Worm (Caenorhabditis elegans) whole organism, early embryonic: ENCODE measurements around the gene comt-1.

Source experiments
- B0310.2 ChIP-seq: sonication (generic microtip); optimal IDR thresholded peaks from 2 replicates; lab custom pipeline; 2016; ENCODE audit warnings: mild to moderate bottlenecking, missing genetic modification characterization, missing compliant biosample characterization
- F13C5.2 ChIP-seq: sonication (generic microtip); optimal IDR thresholded peaks from 2 replicates; lab custom pipeline; 2017; ENCODE audit warnings: mild to moderate bottlenecking, missing genetic modification characterization, inconsistent platforms, missing compliant biosample characterization
- aly-1 ChIP-seq: sonication (generic microtip); optimal IDR thresholded peaks from 2 replicates; lab custom pipeline; 2016; ENCODE audit warnings: missing genetic modification characterization, missing compliant biosample characterization
- ama-1 ChIP-seq: fragments of 150-350 bp; optimal IDR thresholded peaks from 2 replicates; lab custom pipeline; 2014
- ceh-13 ChIP-seq: fragments of 200-800 bp; sonication (Bioruptor generic); optimal IDR thresholded peaks from 2 replicates; lab custom pipeline; 2018; ENCODE audit warnings: mild to moderate bottlenecking, missing genetic modification characterization, missing compliant biosample characterization
- ceh-36 ChIP-seq: sonication (generic microtip); optimal IDR thresholded peaks from 2 replicates; lab custom pipeline; 2016; ENCODE audit warnings: missing genetic modification characterization, inconsistent platforms, missing compliant biosample characterization
- ets-7 ChIP-seq: sonication (generic microtip); optimal IDR thresholded peaks from 2 replicates; lab custom pipeline; 2016; ENCODE audit warnings: missing genotype, missing genetic modification characterization, missing compliant biosample characterization
- hmg-4 ChIP-seq: fragments of 200-800 bp; sonication (Bioruptor generic); optimal IDR thresholded peaks from 2 replicates; lab custom pipeline; 2018; ENCODE audit warnings: mild to moderate bottlenecking, missing genetic modification characterization, missing compliant biosample characterization
- hnd-1 ChIP-seq: sonication (generic microtip); optimal IDR thresholded peaks from 2 replicates; lab custom pipeline; 2016; ENCODE audit warnings: missing genetic modification characterization, missing compliant biosample characterization
- pes-1 ChIP-seq: fragments of 200-800 bp; sonication (Bioruptor generic); IDR thresholded peaks from 2 replicates; pipeline ENCODE4 v1.3.6; 2022; ENCODE audit warnings: missing genetic modification reagents, missing genetic modification characterization, missing compliant biosample characterization
- sea-1 ChIP-seq: fragments of 200-800 bp; sonication (Bioruptor generic); conservative IDR thresholded peaks from 2 replicates; pipeline ENCODE4 v1.3.6; 2022; ENCODE audit warnings: missing genetic modification characterization, missing compliant biosample characterization
- tbx-11 ChIP-seq: fragments of 200-800 bp; sonication (Bioruptor generic); IDR thresholded peaks from 2 replicates; pipeline ENCODE4 v1.3.6; 2022; ENCODE audit warnings: missing genetic modification characterization, missing compliant biosample characterization
- tbx-37 ChIP-seq: fragments of 200-800 bp; sonication (Bioruptor generic); conservative IDR thresholded peaks from 2 replicates; pipeline ENCODE4 v1.3.6; 2022; ENCODE audit warnings: missing genetic modification reagents, missing genetic modification characterization, missing compliant biosample characterization
- tra-4 ChIP-seq: sonication (generic microtip); optimal IDR thresholded peaks from 2 replicates; lab custom pipeline; 2017; ENCODE audit warnings: missing genetic modification characterization, missing compliant biosample characterization

ce11 chrX:2863946-2864345, 1.7 kb upstream of the comt-1 start, which contains the start of gene F53B3.6:
- TF ChIP-seq ama-1 (lab: Kevin White, UChicago), result no peak
- no peak for TF ChIP-seq ceh-36 (tag; lab: Kevin White, UChicago)
- no peak for TF ChIP-seq aly-1 (tag; lab: Kevin White, UChicago)
- TF ChIP-seq tra-4 (tag; lab: Kevin White, UChicago), result no peak
- no peak for TF ChIP-seq pes-1
- no peak for TF ChIP-seq ets-7 (tag; lab: Kevin White, UChicago)
- TF ChIP-seq tbx-11, result no peak
- TF ChIP-seq sea-1 (GFP tag; lab: Robert Waterston, UW), result no peak
- TF ChIP-seq hmg-4 (GFP tag; lab: Kevin White, UChicago), result no peak
- TF ChIP-seq tbx-37, result no peak
- TF ChIP-seq ceh-13 (GFP tag; lab: Kevin White, UChicago), result no peak
- no peak for TF ChIP-seq hnd-1 (tag; lab: Kevin White, UChicago)
- no peak for TF ChIP-seq B0310.2 (tag; lab: Kevin White, UChicago)
- no peak for TF ChIP-seq F13C5.2
